In the genomic region with DNA sequence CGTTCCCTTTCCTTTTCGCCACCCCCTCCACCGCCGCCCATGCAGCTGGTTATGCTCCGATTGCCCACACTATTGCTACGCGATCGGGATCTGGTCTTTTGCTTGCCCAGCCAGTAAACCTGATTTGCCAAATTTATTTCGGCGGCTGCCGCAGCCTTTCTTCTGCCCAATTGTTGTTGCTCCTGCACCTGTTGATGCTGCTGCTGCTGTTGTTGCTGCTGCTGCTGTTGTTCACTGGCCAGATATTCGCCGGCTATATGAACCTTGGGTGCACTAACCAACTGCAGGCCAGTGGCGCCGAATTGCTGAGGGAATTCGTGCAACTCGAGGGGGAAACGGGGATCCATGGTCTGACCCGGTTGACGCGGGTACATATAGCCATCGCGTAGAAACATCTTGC, we compare ENCODE assay signal across 2 fruit fly cellular contexts.
A peak's percentile ranks its signal among the peaks of the same experiment; 100 is the strongest.
TF ChIP-seq lines count a peak whose summit lies in the region.

No protein-coding gene starts in this region.

- TF ChIP-seq CTCF in whole organism, embryonic (GFP tag; optimal IDR thresholded peaks at IDR 0.05; lab: Kevin White, UChicago) = no peak

TF ChIP-seq in whole organism, embryonic, 481 proteins besides CTCF, POLR2A, EP300 and RAD21:
- TF ChIP-seq Med (GFP tag; lab: Kevin White, UChicago) = peak; percentile 55
- TF ChIP-seq ATbp (GFP tag; optimal IDR thresholded peaks at IDR 0.05; lab: Kevin White, UChicago) = no peak
- TF ChIP-seq CG11093 (GFP tag; IDR thresholded peaks at IDR 0.05; lab: Robert Waterston, UW) = 0 out of 3 replicates have a peak, but pooled peaks have one; percentile 21
- no peak for TF ChIP-seq Myb (GFP tag; optimal IDR thresholded peaks at IDR 0.05; lab: Kevin White, UChicago)
- 0 out of 2 replicates have a peak, but pooled peaks have one; percentile 12 for TF ChIP-seq CG1024 (GFP tag; IDR thresholded peaks at IDR 0.05; lab: Robert Waterston, UW)

TF ChIP-seq in whole organism, wandering third instar larva, 38 proteins besides CTCF, POLR2A, EP300 and RAD21:
- TF ChIP-seq usp (GFP tag; optimal IDR thresholded peaks at IDR 0.05; lab: Kevin White, UChicago) (no peak), Hr83 (GFP tag; optimal IDR thresholded peaks at IDR 0.05; lab: Kevin White, UChicago; ENCODE audit: poor library complexity, severe bottlenecking) (no peak), HLH106 (tag; optimal IDR thresholded peaks at IDR 0.05; lab: Kevin White, UChicago) (no peak), Dfd (GFP tag; optimal IDR thresholded peaks at IDR 0.05; lab: Kevin White, UChicago) (peak; percentile 68), pan (optimal IDR thresholded peaks at IDR 0.05; lab: Kevin White, UChicago) (no peak)
